Fruit fly (Drosophila melanogaster) whole organism, embryonic: ENCODE data around the gene CG15888.
A peak's percentile ranks its signal among the peaks of the same experiment; 100 is the strongest.

Source experiments
- Ada2b ChIP-seq: fragments of 200-800 bp; sonication (Bioruptor generic); IDR thresholded peaks from 2 replicates; pipeline ENCODE4 v1.3.6; 2022; ENCODE audit warnings: missing biosample characterization, missing genetic modification characterization
- Aef1 ChIP-seq: fragments of 200-800 bp; sonication (Bioruptor generic); IDR thresholded peaks from 3 replicates; pipeline ENCODE4 v1.3.6; 2022; ENCODE audit warnings: missing biosample characterization, missing genetic modification characterization
- B-H1 ChIP-seq: fragments of 200-800 bp; sonication (Bioruptor generic); IDR thresholded peaks from 3 replicates; pipeline ENCODE4 v1.3.6; 2022; ENCODE audit warnings: missing biosample characterization, missing genetic modification characterization
- Bgb ChIP-seq: fragments of 200-800 bp; sonication (Bioruptor generic); IDR thresholded peaks from 2 replicates; pipeline ENCODE4 v1.3.6; 2022; ENCODE audit warnings: missing biosample characterization, missing genetic modification characterization; ENCODE audit not compliant: partially characterized antibody
- CG10654 ChIP-seq: fragments of 200-800 bp; sonication (Bioruptor generic); optimal IDR thresholded peaks from 2 replicates; lab custom pipeline; 2016; ENCODE audit warnings: missing biosample characterization, missing genetic modification characterization
- CG10979 ChIP-seq: fragments of 200-800 bp; sonication (Bioruptor generic); optimal IDR thresholded peaks from 2 replicates; lab custom pipeline; 2018; ENCODE audit warnings: missing biosample characterization, mild to moderate bottlenecking, missing genetic modification characterization, moderate library complexity
- CG13287 ChIP-seq: fragments of 200-800 bp; sonication (Bioruptor generic); IDR thresholded peaks from 2 replicates; pipeline ENCODE4 v1.3.6; 2022; ENCODE audit warnings: missing biosample characterization, missing genetic modification characterization; ENCODE audit not compliant: partially characterized antibody
- CG13296 ChIP-seq: fragments of 200-800 bp; sonication (Bioruptor generic); optimal IDR thresholded peaks from 3 replicates; lab custom pipeline; 2018; ENCODE audit warnings: missing biosample characterization, mild to moderate bottlenecking, missing genetic modification characterization
- CG13775 ChIP-seq: fragments of 200-800 bp; sonication (Bioruptor generic); optimal IDR thresholded peaks from 3 replicates; lab custom pipeline; 2017; ENCODE audit warnings: missing biosample characterization, mild to moderate bottlenecking, missing genetic modification characterization
- CG14710 ChIP-seq: fragments of 200-800 bp; sonication (Bioruptor generic); optimal IDR thresholded peaks from 3 replicates; lab custom pipeline; 2019; ENCODE audit warnings: missing biosample characterization, mild to moderate bottlenecking, missing genetic modification characterization, moderate library complexity
- CG1647 ChIP-seq: fragments of 200-800 bp; sonication (Bioruptor generic); optimal IDR thresholded peaks from 3 replicates; lab custom pipeline; 2016; ENCODE audit warnings: missing biosample characterization, missing genetic modification characterization
- CG16815 ChIP-seq: fragments of 200-800 bp; sonication (Bioruptor generic); optimal IDR thresholded peaks from 3 replicates; lab custom pipeline; 2017; ENCODE audit warnings: missing biosample characterization, mild to moderate bottlenecking, missing genetic modification characterization
- CG17385 ChIP-seq: fragments of 200-800 bp; sonication (Bioruptor generic); optimal IDR thresholded peaks from 3 replicates; lab custom pipeline; 2018; ENCODE audit warnings: missing biosample characterization, mild to moderate bottlenecking, missing genetic modification characterization
- CG17912 ChIP-seq: fragments of 200-800 bp; sonication (Bioruptor generic); optimal IDR thresholded peaks from 2 replicates; lab custom pipeline; 2018; ENCODE audit warnings: missing biosample characterization, mild to moderate bottlenecking, missing genetic modification characterization
- CG1832 ChIP-seq: fragments of 200-800 bp; sonication (Bioruptor generic); optimal IDR thresholded peaks from 2 replicates; lab custom pipeline; 2017; ENCODE audit warnings: missing biosample characterization, mild to moderate bottlenecking, missing genetic modification characterization, inconsistent platforms
- CG2116 ChIP-seq: fragments of 200-800 bp; sonication (Bioruptor generic); optimal IDR thresholded peaks from 3 replicates; lab custom pipeline; 2018; ENCODE audit warnings: missing biosample characterization, mild to moderate bottlenecking, missing genetic modification characterization
- CG2202 ChIP-seq: fragments of 200-800 bp; sonication (Bioruptor generic); optimal IDR thresholded peaks from 2 replicates; lab custom pipeline; 2018; ENCODE audit warnings: missing biosample characterization, mild to moderate bottlenecking, missing genetic modification characterization
- CG2889 ChIP-seq: fragments of 200-800 bp; sonication (Bioruptor generic); IDR thresholded peaks from 3 replicates; pipeline ENCODE4 v1.3.6; 2022; ENCODE audit warnings: missing biosample characterization, missing genetic modification characterization
- CG31388 ChIP-seq: fragments of 200-800 bp; sonication (Bioruptor generic); optimal IDR thresholded peaks from 2 replicates; lab custom pipeline; 2016; ENCODE audit warnings: missing biosample characterization, missing genetic modification characterization
- CG5180 ChIP-seq: fragments of 200-800 bp; sonication (Bioruptor generic); optimal IDR thresholded peaks from 3 replicates; lab custom pipeline; 2017; ENCODE audit warnings: missing biosample characterization, missing genetic modification characterization, mild to moderate bottlenecking, moderate library complexity, missing genetic modification reagents
- CG6175 ChIP-seq: fragments of 200-800 bp; sonication (Bioruptor generic); IDR thresholded peaks from 3 replicates; pipeline ENCODE4 v1.3.6; 2022; ENCODE audit warnings: missing biosample characterization, missing genetic modification characterization
- CG8388 ChIP-seq: fragments of 200-800 bp; sonication (Bioruptor generic); optimal IDR thresholded peaks from 2 replicates; lab custom pipeline; 2019; ENCODE audit warnings: missing biosample characterization, mild to moderate bottlenecking, missing genetic modification characterization, moderate library complexity
- CG8944 ChIP-seq: fragments of 200-800 bp; sonication (Bioruptor generic); optimal IDR thresholded peaks from 3 replicates; lab custom pipeline; 2016; ENCODE audit warnings: missing biosample characterization, missing genetic modification characterization
- CG9876 ChIP-seq: fragments of 200-800 bp; sonication (Bioruptor generic); optimal IDR thresholded peaks from 2 replicates; lab custom pipeline; 2016; ENCODE audit warnings: missing biosample characterization, missing genetic modification characterization
- E2f2 ChIP-seq: fragments of 200-800 bp; sonication (Bioruptor generic); IDR thresholded peaks from 2 replicates; pipeline ENCODE4 v1.3.6; 2022; ENCODE audit warnings: missing biosample characterization, missing genetic modification characterization
- Ets65A ChIP-seq: fragments of 200-800 bp; sonication (Bioruptor generic); peaks from one replicate; lab custom pipeline; 2016; ENCODE audit warnings: missing biosample characterization, missing genetic modification characterization
- HLH3B ChIP-seq: fragments of 200-800 bp; sonication (Bioruptor generic); IDR thresholded peaks from 2 replicates; pipeline ENCODE4 v1.3.6; 2022; ENCODE audit warnings: missing biosample characterization, missing genetic modification characterization
- Max ChIP-seq: fragments of 200-800 bp; sonication (Bioruptor generic); optimal IDR thresholded peaks from 2 replicates; lab custom pipeline; 2016; ENCODE audit warnings: missing biosample characterization, mild to moderate bottlenecking, missing genetic modification characterization
- Meics ChIP-seq: fragments of 200-800 bp; sonication (Bioruptor generic); optimal IDR thresholded peaks from 2 replicates; lab custom pipeline; 2017; ENCODE audit warnings: missing biosample characterization, mild to moderate bottlenecking, missing genetic modification characterization
- Myb ChIP-seq: fragments of 200-800 bp; sonication (Bioruptor generic); optimal IDR thresholded peaks from 2 replicates; lab custom pipeline; 2016; ENCODE audit warnings: missing biosample characterization, missing genetic modification characterization
- Scr ChIP-seq: fragments of 200-800 bp; sonication (Bioruptor generic); IDR thresholded peaks from 2 replicates; pipeline ENCODE4 v1.3.6; 2022; ENCODE audit warnings: missing biosample characterization, missing genetic modification characterization; ENCODE audit not compliant: partially characterized antibody
- YL-1 ChIP-seq: fragments of 200-800 bp; sonication (Bioruptor generic); optimal IDR thresholded peaks from 3 replicates; lab custom pipeline; 2017; ENCODE audit warnings: missing biosample characterization, mild to moderate bottlenecking, missing genetic modification characterization
- aop ChIP-seq: fragments of 200-800 bp; sonication (Bioruptor generic); IDR thresholded peaks from 2 replicates; pipeline ENCODE4 v1.3.6; 2022; ENCODE audit warnings: missing biosample characterization, missing genetic modification characterization
- bsh ChIP-seq, 2 experiments: fragments of 200-800 bp; sonication (Bioruptor generic); optimal IDR thresholded peaks; 2 replicates each; lab custom pipeline; 2017 to 2018; ENCODE audit warnings: mild to moderate bottlenecking in 2 of 2, missing biosample characterization in 2 of 2, missing genetic modification characterization in 2 of 2, moderate library complexity in 1 of 2
- cg ChIP-seq: fragments of 200-800 bp; sonication (Bioruptor generic); optimal IDR thresholded peaks from 3 replicates; lab custom pipeline; 2019; ENCODE audit warnings: missing biosample characterization, mild to moderate bottlenecking, missing genetic modification characterization, moderate library complexity
- crp ChIP-seq, 2 experiments: fragments of 200-800 bp; sonication (Bioruptor generic); optimal IDR thresholded peaks; 2 replicates in 1 of 2; 3 replicates in 1 of 2; lab custom pipeline; 2017; ENCODE audit warnings: missing biosample characterization in 2 of 2, missing genetic modification characterization in 2 of 2, mild to moderate bottlenecking in 1 of 2, moderate library complexity in 1 of 2
- dpn ChIP-seq, 2 experiments: fragments of 200-800 bp; sonication (Bioruptor generic); optimal IDR thresholded peaks; 3 replicates each; lab custom pipeline; 2016; ENCODE audit warnings: missing biosample characterization in 2 of 2, missing genetic modification characterization in 2 of 2
- en ChIP-seq: fragments of 200-800 bp; sonication (Bioruptor generic); optimal IDR thresholded peaks from 2 replicates; lab custom pipeline; 2016; ENCODE audit warnings: missing biosample characterization, missing genetic modification characterization
- gsb-n ChIP-seq: fragments of 200-800 bp; sonication (Bioruptor generic); optimal IDR thresholded peaks from 3 replicates; lab custom pipeline; 2018; ENCODE audit warnings: missing biosample characterization, mild to moderate bottlenecking, missing genetic modification characterization
- ham ChIP-seq: fragments of 200-800 bp; sonication (Bioruptor generic); IDR thresholded peaks from 2 replicates; pipeline ENCODE4 v1.3.6; 2022; ENCODE audit warnings: missing biosample characterization, missing genetic modification characterization
- hb ChIP-seq: fragments of 200-800 bp; sonication (Bioruptor generic); IDR thresholded peaks from 3 replicates; pipeline ENCODE4 v1.3.6; 2022; ENCODE audit warnings: missing biosample characterization, missing genetic modification characterization; ENCODE audit not compliant: partially characterized antibody
- jigr1 ChIP-seq: fragments of 200-800 bp; sonication (Bioruptor generic); IDR thresholded peaks from 3 replicates; pipeline ENCODE4 v1.3.6; 2022; ENCODE audit warnings: missing biosample characterization, missing genetic modification characterization
- luna ChIP-seq: fragments of 200-800 bp; sonication (Bioruptor generic); optimal IDR thresholded peaks from 2 replicates; lab custom pipeline; 2016; ENCODE audit warnings: missing biosample characterization, missing genetic modification characterization
- nerfin-2 ChIP-seq: fragments of 200-800 bp; sonication (Bioruptor generic); IDR thresholded peaks from 2 replicates; pipeline ENCODE4 v1.3.6; 2022; ENCODE audit warnings: missing biosample characterization, missing genetic modification characterization; ENCODE audit not compliant: partially characterized antibody
- pan ChIP-seq, 4 experiments: fragments of >200 bp in 3 of 4; fragments of 200-800 bp in 1 of 4; sonication (Bioruptor generic) in 1 of 4; optimal IDR thresholded peaks in 3 of 4; IDR thresholded peaks in 1 of 4; 2 replicates each; pipeline versions ENCODE4 v1.3.6 to Lab custom; 2017 to 2022; ENCODE audit warnings: missing biosample characterization in 2 of 4, missing genetic modification characterization in 2 of 4, mixed read lengths in 1 of 4
- pum ChIP-seq: fragments of 200-800 bp; sonication (Bioruptor generic); optimal IDR thresholded peaks from 2 replicates; lab custom pipeline; 2016; ENCODE audit warnings: missing biosample characterization, missing genetic modification characterization
- sd ChIP-seq: fragments of 200-800 bp; sonication (Bioruptor generic); optimal IDR thresholded peaks from 3 replicates; lab custom pipeline; 2018; ENCODE audit warnings: missing biosample characterization, mild to moderate bottlenecking, missing genetic modification characterization, moderate library complexity
- sr ChIP-seq: fragments of 200-800 bp; sonication (Bioruptor generic); IDR thresholded peaks from 3 replicates; pipeline ENCODE4 v1.3.6; 2022; ENCODE audit warnings: missing biosample characterization, missing genetic modification characterization
- tio ChIP-seq: fragments of 200-800 bp; sonication (Bioruptor generic); optimal IDR thresholded peaks from 2 replicates; lab custom pipeline; 2017; ENCODE audit warnings: missing biosample characterization, missing genetic modification characterization, inconsistent platforms
- vfl ChIP-seq: fragments of 200-800 bp; sonication (Bioruptor generic); optimal IDR thresholded peaks from 2 replicates; lab custom pipeline; 2016; ENCODE audit warnings: missing biosample characterization, missing genetic modification characterization

The CG15888 gene

DNA sequence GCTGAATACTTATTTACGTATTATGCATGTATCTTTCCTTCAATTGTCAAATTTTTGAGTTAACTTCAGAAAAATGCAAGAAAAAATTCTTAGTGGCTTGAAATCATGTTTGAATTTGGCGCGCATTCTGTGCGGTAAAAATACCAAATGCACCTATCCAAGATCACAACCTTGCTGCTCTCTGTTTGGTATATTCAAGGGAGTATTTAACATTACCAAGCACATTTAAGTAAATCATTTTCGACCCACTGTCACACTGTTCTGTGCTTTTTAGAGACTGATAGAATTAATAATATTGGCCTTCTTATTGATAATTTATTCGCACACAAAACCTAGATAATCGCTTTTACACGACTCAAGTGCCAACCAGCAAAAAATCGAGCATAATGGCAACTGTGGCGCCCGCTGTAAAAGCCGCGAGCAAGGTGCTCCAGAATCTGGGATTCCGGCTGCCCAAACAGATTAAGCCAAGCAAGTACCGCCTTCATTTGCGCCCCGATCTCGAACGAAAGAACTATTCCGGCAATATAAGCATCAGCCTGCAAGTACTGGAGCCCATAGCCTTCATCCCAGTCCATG, 22.9 kb upstream of the CG15888 start (continued):
- TF ChIP-seq sr (GFP tag; lab: Robert Waterston, UW) (no peak), CG10654 (no peak), Ets65A (GFP tag; lab: Kevin White, UChicago) (no peak), CG31388 (no peak), bsh (GFP tag; optimal IDR thresholded peaks at IDR 0.05; lab: Kevin White, UChicago) (no peak), YL-1 (GFP tag; lab: Kevin White, UChicago) (peak; percentile 22), CG2202 (no peak), CG14710 (tag; lab: Kevin White, UChicago) (peak; percentile 36), cg (GFP tag; lab: Kevin White, UChicago) (no peak), Ada2b (GFP tag; lab: Robert Waterston, UW) (no peak), CG17912 (no peak), CG1832 (GFP tag; lab: Kevin White, UChicago) (no peak), CG13287 (no peak; the same call in 1 of the 2 replicates), CG2116 (GFP tag; lab: Kevin White, UChicago) (peak; percentile 42), CG13296 (GFP tag; lab: Kevin White, UChicago) (no peak), Scr (GFP tag; lab: Robert Waterston, UW) (no peak), CG8388 (GFP tag; lab: Kevin White, UChicago) (no peak), aop (GFP tag; lab: Robert Waterston, UW) (no peak), Bgb (GFP tag; lab: Robert Waterston, UW) (no peak), HLH3B (GFP tag; lab: Robert Waterston, UW) (no peak), CG1647 (GFP tag; lab: Kevin White, UChicago) (no peak), E2f2 (GFP tag; lab: Robert Waterston, UW) (peak; percentile 96), luna (no peak), CG17385 (GFP tag; lab: Kevin White, UChicago) (no peak), CG9876 (no peak), vfl (GFP tag; lab: Kevin White, UChicago) (no peak), CG16815 (GFP tag; lab: Kevin White, UChicago) (no peak), CG5180 (GFP tag; lab: Kevin White, UChicago) (no peak), Myb (GFP tag; lab: Kevin White, UChicago) (peak; percentile 82), nerfin-2 (no peak), jigr1 (no peak), pan (optimal IDR thresholded peaks at IDR 0.05; lab: Kevin White, UChicago) (no peak), pan (GFP tag; optimal IDR thresholded peaks at IDR 0.05 in 1 of 2, IDR thresholded peaks at IDR 0.05 in 1 of 2) (no peak), CG8944 (GFP tag; lab: Kevin White, UChicago) (no peak), sd (tag; lab: Kevin White, UChicago) (no peak), pum (GFP tag; lab: Kevin White, UChicago) (no peak), Max (GFP tag; lab: Kevin White, UChicago) (no peak), CG10979 (no peak), Aef1 (GFP tag; lab: Robert Waterston, UW) (no peak), CG2889 (no peak), hb (GFP tag; lab: Robert Waterston, UW) (no peak), crp (GFP tag; optimal IDR thresholded peaks at IDR 0.05; lab: Kevin White, UChicago) (no peak), ham (GFP tag; lab: Robert Waterston, UW) (no peak), CG13775 (GFP tag; lab: Kevin White, UChicago) (no peak), CG6175 (GFP tag; lab: Robert Waterston, UW) (no peak), Meics (GFP tag; lab: Kevin White, UChicago) (no peak), tio (GFP tag; lab: Kevin White, UChicago) (no peak), en (GFP tag; lab: Kevin White, UChicago) (no peak), B-H1 (GFP tag; lab: Robert Waterston, UW) (no peak), gsb-n (no peak), dpn (GFP tag; optimal IDR thresholded peaks at IDR 0.05; lab: Kevin White, UChicago) (no peak)
